Worm (Caenorhabditis elegans) whole organism, early embryonic: Measurements from ENCODE around the gene Y67D8C.9.
A peak's percentile ranks its signal among the peaks of the same experiment; 100 is the strongest.

ENCODE experiments used
- B0310.2 ChIP-seq: sonication (generic microtip); optimal IDR thresholded peaks from 2 replicates; lab custom pipeline; 2016; ENCODE audit warnings: mild to moderate bottlenecking, missing genetic modification characterization, missing compliant biosample characterization
- F13C5.2 ChIP-seq: sonication (generic microtip); optimal IDR thresholded peaks from 2 replicates; lab custom pipeline; 2017; ENCODE audit warnings: mild to moderate bottlenecking, missing genetic modification characterization, inconsistent platforms, missing compliant biosample characterization
- aly-1 ChIP-seq: sonication (generic microtip); optimal IDR thresholded peaks from 2 replicates; lab custom pipeline; 2016; ENCODE audit warnings: missing genetic modification characterization, missing compliant biosample characterization
- ama-1 ChIP-seq: fragments of 150-350 bp; optimal IDR thresholded peaks from 2 replicates; lab custom pipeline; 2014
- ceh-13 ChIP-seq: fragments of 200-800 bp; sonication (Bioruptor generic); optimal IDR thresholded peaks from 2 replicates; lab custom pipeline; 2018; ENCODE audit warnings: mild to moderate bottlenecking, missing genetic modification characterization, missing compliant biosample characterization
- ceh-36 ChIP-seq: sonication (generic microtip); optimal IDR thresholded peaks from 2 replicates; lab custom pipeline; 2016; ENCODE audit warnings: missing genetic modification characterization, inconsistent platforms, missing compliant biosample characterization
- ets-7 ChIP-seq: sonication (generic microtip); optimal IDR thresholded peaks from 2 replicates; lab custom pipeline; 2016; ENCODE audit warnings: missing genotype, missing genetic modification characterization, missing compliant biosample characterization
- flt-1 ChIP-seq: fragments of 200-800 bp; sonication (Bioruptor generic); IDR thresholded peaks from 2 replicates; pipeline ENCODE4 v1.3.6; 2022; ENCODE audit warnings: missing genetic modification characterization, missing compliant biosample characterization
- hmbx-1 ChIP-seq: sonication (generic microtip); optimal IDR thresholded peaks from 2 replicates; lab custom pipeline; 2016; ENCODE audit warnings: mild to moderate bottlenecking, missing genetic modification characterization, missing compliant biosample characterization
- hmg-4 ChIP-seq: fragments of 200-800 bp; sonication (Bioruptor generic); optimal IDR thresholded peaks from 2 replicates; lab custom pipeline; 2018; ENCODE audit warnings: mild to moderate bottlenecking, missing genetic modification characterization, missing compliant biosample characterization
- hnd-1 ChIP-seq: sonication (generic microtip); optimal IDR thresholded peaks from 2 replicates; lab custom pipeline; 2016; ENCODE audit warnings: missing genetic modification characterization, missing compliant biosample characterization
- pes-1 ChIP-seq: fragments of 200-800 bp; sonication (Bioruptor generic); IDR thresholded peaks from 2 replicates; pipeline ENCODE4 v1.3.6; 2022; ENCODE audit warnings: missing genetic modification reagents, missing genetic modification characterization, missing compliant biosample characterization
- scrt-1 ChIP-seq: fragments of 200-800 bp; sonication (Bioruptor generic); IDR thresholded peaks from 2 replicates; pipeline ENCODE4 v1.3.6; 2022; ENCODE audit warnings: missing genetic modification characterization, missing compliant biosample characterization
- sea-1 ChIP-seq: fragments of 200-800 bp; sonication (Bioruptor generic); conservative IDR thresholded peaks from 2 replicates; pipeline ENCODE4 v1.3.6; 2022; ENCODE audit warnings: missing genetic modification characterization, missing compliant biosample characterization
- tbx-11 ChIP-seq: fragments of 200-800 bp; sonication (Bioruptor generic); IDR thresholded peaks from 2 replicates; pipeline ENCODE4 v1.3.6; 2022; ENCODE audit warnings: missing genetic modification characterization, missing compliant biosample characterization
- tbx-37 ChIP-seq: fragments of 200-800 bp; sonication (Bioruptor generic); conservative IDR thresholded peaks from 2 replicates; pipeline ENCODE4 v1.3.6; 2022; ENCODE audit warnings: missing genetic modification reagents, missing genetic modification characterization, missing compliant biosample characterization
- tra-4 ChIP-seq: sonication (generic microtip); optimal IDR thresholded peaks from 2 replicates; lab custom pipeline; 2017; ENCODE audit warnings: missing genetic modification characterization, missing compliant biosample characterization

Y67D8C.9 gene

DNA sequence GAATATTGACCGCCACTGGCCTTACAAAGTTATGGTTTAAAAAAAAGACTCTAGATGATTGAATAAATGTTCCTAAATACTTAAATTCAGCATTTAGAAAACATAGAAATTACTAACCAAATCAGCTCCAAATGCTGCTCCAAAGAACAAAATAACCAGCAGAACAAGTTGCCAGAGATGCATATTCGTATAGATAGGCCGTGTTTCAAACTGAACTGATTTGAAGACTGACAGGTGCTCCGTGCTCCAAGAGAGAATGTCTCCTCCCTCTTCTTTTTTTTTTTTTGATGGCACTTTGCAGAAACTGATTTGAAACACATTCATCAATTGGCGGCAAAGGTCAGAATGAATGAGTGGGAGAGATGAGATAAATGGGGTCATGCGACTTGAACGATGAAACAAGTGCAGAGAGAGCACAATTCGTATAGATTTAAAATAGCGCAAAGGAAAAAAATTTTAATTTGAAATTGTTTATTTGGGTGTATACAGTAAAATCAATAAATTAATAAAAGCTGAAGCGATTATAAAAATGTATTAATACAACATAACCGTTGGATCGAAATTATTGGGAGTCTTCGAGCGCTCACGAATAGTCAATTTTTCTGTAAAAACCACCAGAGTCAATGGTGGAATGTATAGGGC lies 17.0 kb downstream of the Y67D8C.9 start, which contains the start of gene cpg-9:
Gene cpg-9 (minus strand): TSS at position 592 of the 642 bp plus-strand sequence.
- TF ChIP-seq scrt-1 (GFP tag; lab: Robert Waterston, UW) (no peak), ets-7 (tag; lab: Kevin White, UChicago) (no peak), pes-1 (GFP tag; lab: Robert Waterston, UW) (no peak), B0310.2 (tag; lab: Kevin White, UChicago) (no peak), hnd-1 (tag; lab: Kevin White, UChicago) (no peak), tbx-37 (GFP tag; lab: Robert Waterston, UW) (no peak), F13C5.2 (tag; lab: Kevin White, UChicago) (no peak), flt-1 (GFP tag; lab: Robert Waterston, UW) (no peak), ceh-13 (no peak)

DNA sequence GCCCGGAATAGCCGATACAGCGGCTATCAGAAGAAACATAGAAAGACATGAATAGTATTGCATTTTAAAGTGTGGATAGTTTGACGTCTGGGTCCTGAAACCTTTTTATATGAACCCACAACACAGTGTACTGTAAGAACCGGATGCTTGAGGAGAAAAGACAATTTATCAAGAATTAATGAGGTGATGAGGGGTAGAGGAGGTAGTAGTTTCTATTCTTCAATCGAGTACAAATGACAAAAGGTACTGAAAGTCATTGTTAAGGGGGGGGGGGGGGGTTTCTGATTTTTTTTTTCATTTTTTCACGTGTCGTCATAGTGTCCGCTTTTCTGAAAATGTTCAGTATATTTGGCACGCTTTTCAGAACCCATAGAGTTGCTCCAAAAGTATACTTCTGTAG lies 19.9 kb downstream of the Y67D8C.9 start, which contains the start of gene Y67D8C.7:
Gene Y67D8C.7 (minus strand): TSS at position 101 of the 400 bp plus-strand sequence.
- no peak for TF ChIP-seq tbx-11 (GFP tag; lab: Robert Waterston, UW)
- TF ChIP-seq hnd-1 (tag; lab: Kevin White, UChicago) = no peak
- no peak for TF ChIP-seq B0310.2 (tag; lab: Kevin White, UChicago)
- TF ChIP-seq F13C5.2 (tag; lab: Kevin White, UChicago) = no peak
- no peak for TF ChIP-seq ama-1

DNA sequence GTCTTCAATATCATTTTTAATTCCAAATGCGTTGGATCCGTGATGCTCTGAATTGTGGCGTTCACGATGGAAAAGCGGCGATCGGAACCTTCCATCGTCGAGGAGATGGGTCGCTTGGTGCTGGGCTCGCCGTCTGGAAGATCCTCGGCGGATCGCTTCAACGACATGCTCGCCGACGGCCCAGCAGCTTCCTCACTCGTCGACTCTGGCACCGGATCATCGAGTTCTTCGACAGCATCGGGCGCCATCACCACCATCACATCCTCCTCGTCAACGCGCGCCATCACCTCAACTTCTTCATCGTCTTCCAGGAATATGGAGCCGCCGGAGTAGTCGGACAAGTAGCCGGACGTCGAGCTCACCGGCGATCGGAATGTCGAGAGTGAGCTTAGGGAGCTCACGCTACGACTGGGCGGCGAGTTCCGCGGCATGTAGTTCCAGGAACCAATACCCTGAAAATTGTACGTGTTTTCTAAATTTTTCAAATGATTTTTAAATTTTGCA lies 23.7 kb downstream of the Y67D8C.9 start, which contains the start of gene Y67D8C.6:
Gene Y67D8C.6 (minus strand): TSS at position 454 of the 504 bp plus-strand sequence.
- no peak for TF ChIP-seq hnd-1 (tag; lab: Kevin White, UChicago)

DNA sequence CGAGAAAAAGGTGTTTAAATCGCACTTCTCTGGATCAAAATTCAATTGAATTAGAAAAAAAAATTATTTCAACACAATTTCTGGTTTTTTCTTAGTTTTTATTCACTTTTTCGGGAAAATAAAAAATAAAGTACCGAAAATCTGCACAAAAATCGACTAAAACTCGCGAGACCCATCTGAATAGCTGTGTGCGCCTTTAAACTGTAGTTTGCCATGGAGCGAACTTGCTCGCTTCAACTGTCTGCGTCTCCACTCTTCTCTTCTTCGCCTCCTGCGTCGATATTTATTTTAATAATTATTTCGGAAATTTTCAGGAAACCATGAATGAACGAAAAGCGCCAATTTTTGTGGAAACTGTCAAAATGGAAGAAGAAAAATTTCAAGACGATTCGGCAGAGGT lies 30.9 kb downstream of the Y67D8C.9 start:
- no peak for TF ChIP-seq scrt-1 (GFP tag; lab: Robert Waterston, UW)
- no peak for TF ChIP-seq tra-4 (tag; lab: Kevin White, UChicago)
- TF ChIP-seq F13C5.2 (tag; lab: Kevin White, UChicago) = no peak
- no peak for TF ChIP-seq hmbx-1
- no peak for TF ChIP-seq ceh-13
- TF ChIP-seq ama-1 = no peak
- TF ChIP-seq pes-1 (GFP tag; lab: Robert Waterston, UW) = no peak
- TF ChIP-seq sea-1 (GFP tag; lab: Robert Waterston, UW) = no peak
- no peak for TF ChIP-seq B0310.2 (tag; lab: Kevin White, UChicago)

DNA sequence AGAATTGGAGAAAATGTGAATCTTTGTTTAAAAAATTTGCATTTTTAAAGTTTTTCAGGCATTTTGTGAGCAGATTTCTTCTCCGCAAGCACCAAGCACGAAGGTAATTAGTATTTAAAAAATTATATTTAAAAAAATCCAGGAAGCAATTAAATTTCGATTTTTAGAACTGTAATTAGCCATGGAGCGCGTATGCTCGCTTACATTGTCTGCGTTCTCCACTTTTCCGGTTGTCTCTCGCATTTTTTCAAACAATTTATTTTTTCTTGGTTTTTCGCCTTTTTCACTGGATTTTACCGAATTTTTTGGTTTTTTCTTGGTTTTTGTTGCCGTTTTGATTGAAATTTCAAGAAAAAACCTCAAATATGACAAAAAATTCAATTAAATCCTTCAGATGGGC lies 31.4 kb downstream of the Y67D8C.9 start:
- TF ChIP-seq ceh-13 = no peak
- no peak for TF ChIP-seq sea-1 (GFP tag; lab: Robert Waterston, UW)
- TF ChIP-seq ceh-36 (tag; lab: Kevin White, UChicago) = no peak
- no peak for TF ChIP-seq tbx-37 (GFP tag; lab: Robert Waterston, UW)
- no peak for TF ChIP-seq hmbx-1
- TF ChIP-seq ets-7 (tag; lab: Kevin White, UChicago) = no peak
- no peak for TF ChIP-seq hmg-4 (GFP tag; lab: Kevin White, UChicago)
- TF ChIP-seq aly-1 (tag; lab: Kevin White, UChicago) = no peak
- no peak for TF ChIP-seq ama-1
- no peak for TF ChIP-seq scrt-1 (GFP tag; lab: Robert Waterston, UW)
- TF ChIP-seq F13C5.2 (tag; lab: Kevin White, UChicago) = no peak

DNA sequence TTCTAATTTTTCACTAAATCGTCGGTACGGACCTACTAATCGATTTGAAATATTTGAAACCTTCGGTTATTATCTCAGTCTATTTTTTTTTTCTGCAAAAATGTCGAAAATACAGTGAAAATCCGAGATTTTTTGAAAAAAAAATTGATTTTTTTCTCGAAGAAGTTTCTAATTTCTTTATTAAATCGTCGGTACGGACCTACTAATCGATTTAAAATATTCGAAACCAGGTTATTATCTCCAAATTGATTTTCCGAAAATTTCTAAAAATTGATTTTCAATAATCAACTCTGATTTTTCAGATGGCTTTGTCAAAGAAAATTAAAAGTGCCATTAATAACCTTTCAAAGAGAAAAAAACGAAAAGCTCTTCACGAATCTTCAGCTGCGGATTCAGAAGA lies 33.3 kb downstream of the Y67D8C.9 start, which contains the start of gene ivph-3:
Gene ivph-3 (plus strand): TSS at position 301 of the 400 bp plus-strand sequence.
- TF ChIP-seq B0310.2 (tag; lab: Kevin White, UChicago) (no peak), pes-1 (GFP tag; lab: Robert Waterston, UW) (no peak), tra-4 (tag; lab: Kevin White, UChicago) (no peak), scrt-1 (GFP tag; lab: Robert Waterston, UW) (no peak), F13C5.2 (tag; lab: Kevin White, UChicago) (no peak), ceh-36 (tag; lab: Kevin White, UChicago) (no peak), hnd-1 (tag; lab: Kevin White, UChicago) (no peak), tbx-37 (GFP tag; lab: Robert Waterston, UW) (no peak), hmbx-1 (no peak), flt-1 (GFP tag; lab: Robert Waterston, UW) (no peak), tbx-11 (GFP tag; lab: Robert Waterston, UW) (no peak), ama-1 (no peak), sea-1 (GFP tag; lab: Robert Waterston, UW) (no peak), aly-1 (tag; lab: Kevin White, UChicago) (no peak), hmg-4 (GFP tag; lab: Kevin White, UChicago) (no peak), ets-7 (tag; lab: Kevin White, UChicago) (no peak)

DNA sequence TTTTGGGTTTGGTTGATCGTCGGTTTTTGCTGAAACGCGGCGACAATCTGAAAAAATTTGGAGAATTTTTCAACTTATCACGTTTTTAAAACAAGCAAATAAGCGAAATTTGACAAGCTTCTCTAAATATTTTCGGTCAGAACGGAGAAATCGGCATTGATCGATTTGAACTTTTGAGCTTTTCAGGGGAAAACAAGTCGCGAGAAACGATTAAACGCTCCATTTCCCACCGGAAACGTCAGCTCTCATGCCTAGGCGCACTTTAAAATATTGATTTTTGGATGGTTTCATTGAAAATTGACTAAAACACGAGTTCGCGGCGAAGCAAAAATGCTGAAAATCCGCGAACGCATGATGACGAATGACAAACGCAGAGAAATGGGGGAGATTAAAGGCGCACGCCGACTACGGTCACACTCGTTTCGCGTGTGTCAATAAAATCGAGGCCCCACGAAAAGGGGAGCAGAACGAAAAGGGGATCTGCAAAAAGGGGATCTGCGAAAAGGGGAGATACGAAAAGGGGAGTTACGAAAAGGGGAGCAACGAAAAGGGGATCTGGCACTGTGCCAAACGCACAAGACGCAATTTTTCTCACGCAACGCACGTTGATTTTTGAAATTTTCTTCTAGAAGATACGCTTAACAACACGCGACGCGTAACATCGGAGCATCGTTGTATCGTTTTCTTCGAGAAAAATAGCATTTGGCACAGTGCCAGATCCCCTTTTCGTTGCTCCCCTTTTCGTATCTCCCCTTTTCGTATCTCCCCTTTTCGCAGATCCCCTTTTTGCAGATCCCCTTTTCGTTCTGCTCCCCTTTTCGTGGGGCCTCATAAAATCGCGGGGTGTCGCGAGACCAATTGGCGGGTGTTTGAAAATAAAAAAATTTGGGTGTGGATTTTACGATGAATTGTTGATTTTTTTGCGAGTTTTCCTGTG lies 36.4 kb downstream of the Y67D8C.9 start, which contains the start of gene eel-1:
Gene eel-1 (minus strand): TSS at position 51 of the 937 bp plus-strand sequence.
- peak; percentile 93 for TF ChIP-seq tbx-37 (GFP tag; lab: Robert Waterston, UW)
- TF ChIP-seq B0310.2 (tag; lab: Kevin White, UChicago) = peak; percentile 59
- peak; percentile 80 for TF ChIP-seq flt-1 (GFP tag; lab: Robert Waterston, UW)
- TF ChIP-seq scrt-1 (GFP tag; lab: Robert Waterston, UW) = peak; percentile 86
- TF ChIP-seq F13C5.2 (tag; lab: Kevin White, UChicago) = peak; percentile 38
- TF ChIP-seq aly-1 (tag; lab: Kevin White, UChicago) = peak; percentile 70
- peak; percentile 92 for TF ChIP-seq ets-7 (tag; lab: Kevin White, UChicago)
- TF ChIP-seq ceh-36 (tag; lab: Kevin White, UChicago) = peak; percentile 42
- TF ChIP-seq ceh-13 = peak; percentile 43
- TF ChIP-seq pes-1 (GFP tag; lab: Robert Waterston, UW) = peak; percentile 92
- TF ChIP-seq sea-1 (GFP tag; lab: Robert Waterston, UW) = peak; percentile 90
- peak; percentile 71 for TF ChIP-seq hnd-1 (tag; lab: Kevin White, UChicago)
- peak; percentile 84 for TF ChIP-seq hmg-4 (GFP tag; lab: Kevin White, UChicago)
- TF ChIP-seq tra-4 (tag; lab: Kevin White, UChicago) = peak; percentile 55
- peak; percentile 89 for TF ChIP-seq tbx-11 (GFP tag; lab: Robert Waterston, UW)
